Fruit fly (Drosophila melanogaster) whole organism, embryonic: ENCODE measurements around the gene RpS28a.

Experiments
- Adf1 ChIP-seq: fragments of 200-800 bp; sonication (Bioruptor generic); IDR thresholded peaks from 2 replicates; pipeline ENCODE4 v1.3.6; 2022; ENCODE audit warnings: missing biosample characterization, missing genetic modification characterization
- Atf6 ChIP-seq: fragments of 200-800 bp; sonication (Bioruptor generic); IDR thresholded peaks from 2 replicates; pipeline ENCODE4 v1.3.6; 2022; ENCODE audit warnings: missing biosample characterization, missing genetic modification characterization
- CG1024 ChIP-seq: fragments of 200-800 bp; sonication (Bioruptor generic); IDR thresholded peaks from 2 replicates; pipeline ENCODE4 v1.3.6; 2022; ENCODE audit warnings: missing biosample characterization, missing genetic modification characterization
- CG10267 ChIP-seq: fragments of 200-800 bp; sonication (Bioruptor generic); optimal IDR thresholded peaks from 2 replicates; lab custom pipeline; 2018; ENCODE audit warnings: missing biosample characterization, mild to moderate bottlenecking, missing genetic modification characterization, moderate library complexity
- CG11093 ChIP-seq: fragments of 200-800 bp; sonication (Bioruptor generic); IDR thresholded peaks from 3 replicates; pipeline ENCODE4 v1.3.6; 2022; ENCODE audit warnings: missing biosample characterization, missing genetic modification characterization
- CG11247 ChIP-seq: fragments of 200-800 bp; sonication (Bioruptor generic); IDR thresholded peaks from 2 replicates; pipeline ENCODE4 v1.3.6; 2022; ENCODE audit warnings: missing biosample characterization, missing genetic modification characterization
- CG11504 ChIP-seq: fragments of 200-800 bp; sonication (Bioruptor generic); optimal IDR thresholded peaks from 3 replicates; lab custom pipeline; 2019; ENCODE audit warnings: missing biosample characterization, mild to moderate bottlenecking, missing genetic modification characterization, moderate library complexity
- CG11723 ChIP-seq: fragments of 200-800 bp; sonication (Bioruptor generic); optimal IDR thresholded peaks from 2 replicates; lab custom pipeline; 2017; ENCODE audit warnings: missing biosample characterization, mild to moderate bottlenecking, missing genetic modification characterization
- CG12236 ChIP-seq: fragments of 200-800 bp; sonication (Bioruptor generic); optimal IDR thresholded peaks from 2 replicates; lab custom pipeline; 2016; ENCODE audit warnings: missing biosample characterization, missing genetic modification characterization
- CG12391 ChIP-seq: fragments of 200-800 bp; sonication (Bioruptor generic); optimal IDR thresholded peaks from 3 replicates; lab custom pipeline; 2018; ENCODE audit warnings: missing biosample characterization, mild to moderate bottlenecking, missing genetic modification characterization, moderate library complexity
- CG13287 ChIP-seq: fragments of 200-800 bp; sonication (Bioruptor generic); IDR thresholded peaks from 2 replicates; pipeline ENCODE4 v1.3.6; 2022; ENCODE audit warnings: missing biosample characterization, missing genetic modification characterization; ENCODE audit not compliant: partially characterized antibody
- CG14441 ChIP-seq: fragments of 200-800 bp; sonication (Bioruptor generic); IDR thresholded peaks from 2 replicates; pipeline ENCODE4 v1.3.6; 2022; ENCODE audit warnings: missing biosample characterization, missing genetic modification characterization
- CG14860 ChIP-seq: fragments of 200-800 bp; sonication (Bioruptor generic); IDR thresholded peaks from 3 replicates; pipeline ENCODE4 v1.3.6; 2022; ENCODE audit warnings: missing biosample characterization, missing genetic modification characterization; ENCODE audit not compliant: partially characterized antibody
- CG17361 ChIP-seq: fragments of 200-800 bp; sonication (Bioruptor generic); IDR thresholded peaks from 3 replicates; pipeline ENCODE4 v1.3.6; 2022; ENCODE audit warnings: missing biosample characterization, missing genetic modification characterization
- CG18764 ChIP-seq: fragments of 200-800 bp; sonication (Bioruptor generic); optimal IDR thresholded peaks from 3 replicates; lab custom pipeline; 2016; ENCODE audit warnings: missing biosample characterization, missing genetic modification characterization
- CG2116 ChIP-seq: fragments of 200-800 bp; sonication (Bioruptor generic); optimal IDR thresholded peaks from 3 replicates; lab custom pipeline; 2018; ENCODE audit warnings: missing biosample characterization, mild to moderate bottlenecking, missing genetic modification characterization
- CG31388 ChIP-seq: fragments of 200-800 bp; sonication (Bioruptor generic); optimal IDR thresholded peaks from 2 replicates; lab custom pipeline; 2016; ENCODE audit warnings: missing biosample characterization, missing genetic modification characterization
- CG33213 ChIP-seq: fragments of 200-800 bp; sonication (Bioruptor generic); optimal IDR thresholded peaks from 3 replicates; lab custom pipeline; 2016; ENCODE audit warnings: missing biosample characterization, missing genetic modification characterization
- CG4328 ChIP-seq: fragments of 200-800 bp; sonication (Bioruptor generic); optimal IDR thresholded peaks from 3 replicates; lab custom pipeline; 2017; ENCODE audit warnings: missing biosample characterization, missing genetic modification reagents, missing genetic modification characterization
- CG4820 ChIP-seq: fragments of 200-800 bp; sonication (Bioruptor generic); optimal IDR thresholded peaks from 3 replicates; lab custom pipeline; 2016; ENCODE audit warnings: missing biosample characterization, missing genetic modification characterization
- CG7372 ChIP-seq: fragments of 200-800 bp; sonication (Bioruptor generic); IDR thresholded peaks from 2 replicates; pipeline ENCODE4 v1.3.6; 2022; ENCODE audit warnings: missing biosample characterization, missing genetic modification characterization
- CG7745 ChIP-seq: fragments of 200-800 bp; sonication (Bioruptor generic); optimal IDR thresholded peaks from 2 replicates; lab custom pipeline; 2018; ENCODE audit warnings: missing biosample characterization, mild to moderate bottlenecking, missing genetic modification characterization, moderate library complexity
- CG7839 ChIP-seq: fragments of 200-800 bp; sonication (Bioruptor generic); optimal IDR thresholded peaks from 3 replicates; lab custom pipeline; 2018; ENCODE audit warnings: missing biosample characterization, mild to moderate bottlenecking, missing genetic modification characterization, moderate library complexity
- CG9932 ChIP-seq: fragments of 200-800 bp; sonication (Bioruptor generic); IDR thresholded peaks from 2 replicates; pipeline ENCODE4 v1.3.6; 2022; ENCODE audit warnings: missing biosample characterization, missing genetic modification characterization
- Dfd ChIP-seq, 2 experiments: fragments of >200 bp; optimal IDR thresholded peaks; 2 replicates each; lab custom pipeline; 2017; ENCODE audit warnings: missing biosample characterization in 2 of 2, missing genetic modification characterization in 2 of 2
- Ets65A ChIP-seq: fragments of 200-800 bp; sonication (Bioruptor generic); peaks from one replicate; lab custom pipeline; 2016; ENCODE audit warnings: missing biosample characterization, missing genetic modification characterization
- Mrtf ChIP-seq: fragments of 200-800 bp; sonication (Bioruptor generic); IDR thresholded peaks from 3 replicates; pipeline ENCODE4 v1.3.6; 2022; ENCODE audit warnings: missing biosample characterization, missing genetic modification characterization
- Nf-YA ChIP-seq: fragments of 200-800 bp; sonication (Bioruptor generic); IDR thresholded peaks from 2 replicates; pipeline ENCODE4 v1.3.6; 2022; ENCODE audit warnings: missing biosample characterization, missing genetic modification characterization
- Oli ChIP-seq: fragments of 200-800 bp; sonication (Bioruptor generic); optimal IDR thresholded peaks from 2 replicates; lab custom pipeline; 2018; ENCODE audit warnings: missing biosample characterization, mild to moderate bottlenecking, missing genetic modification characterization, moderate library complexity
- PHDP ChIP-seq: fragments of 200-800 bp; sonication (Bioruptor generic); optimal IDR thresholded peaks from 3 replicates; lab custom pipeline; 2018; ENCODE audit warnings: missing biosample characterization, mild to moderate bottlenecking, missing genetic modification characterization, moderate library complexity
- Spps ChIP-seq: fragments of 200-800 bp; sonication (Bioruptor generic); optimal IDR thresholded peaks from 2 replicates; lab custom pipeline; 2018; ENCODE audit warnings: missing biosample characterization, mild to moderate bottlenecking, missing genetic modification characterization
- Stat92E ChIP-seq, 3 experiments: fragments of >200 bp in 2 of 3; fragments of 200-800 bp in 1 of 3; sonication (Bioruptor generic) in 1 of 3; optimal IDR thresholded peaks; 2 replicates each; lab custom pipeline; 2017 to 2019; ENCODE audit warnings: missing biosample characterization in 3 of 3, missing genetic modification characterization in 3 of 3, mild to moderate bottlenecking in 1 of 3, moderate library complexity in 1 of 3
- TFAM ChIP-seq: fragments of 200-800 bp; sonication (Bioruptor generic); optimal IDR thresholded peaks from 2 replicates; lab custom pipeline; 2017; ENCODE audit warnings: missing biosample characterization, missing genetic modification characterization, inconsistent platforms
- Vsx1 ChIP-seq: fragments of 200-800 bp; sonication (Bioruptor generic); optimal IDR thresholded peaks from 2 replicates; lab custom pipeline; 2017; ENCODE audit warnings: missing biosample characterization, mild to moderate bottlenecking, missing genetic modification characterization, missing genetic modification reagents
- Xrp1 ChIP-seq: fragments of 200-800 bp; sonication (Bioruptor generic); IDR thresholded peaks from 2 replicates; pipeline ENCODE4 v1.3.6; 2022; ENCODE audit warnings: missing biosample characterization, missing genetic modification characterization
- ab ChIP-seq: fragments of 200-800 bp; sonication (Bioruptor generic); optimal IDR thresholded peaks from 2 replicates; lab custom pipeline; 2016; ENCODE audit warnings: missing biosample characterization, missing genetic modification characterization
- br ChIP-seq: fragments of >200 bp; optimal IDR thresholded peaks from 2 replicates; lab custom pipeline; 2017
- bsh ChIP-seq, 2 experiments: fragments of 200-800 bp; sonication (Bioruptor generic); optimal IDR thresholded peaks; 2 replicates each; lab custom pipeline; 2017 to 2018; ENCODE audit warnings: mild to moderate bottlenecking in 2 of 2, missing biosample characterization in 2 of 2, missing genetic modification characterization in 2 of 2, moderate library complexity in 1 of 2
- caup ChIP-seq: fragments of 200-800 bp; sonication (Bioruptor generic); optimal IDR thresholded peaks from 3 replicates; lab custom pipeline; 2017; ENCODE audit warnings: missing biosample characterization, mild to moderate bottlenecking, missing genetic modification characterization, moderate library complexity; ENCODE audit not compliant: severe bottlenecking
- ci ChIP-seq: fragments of 200-800 bp; sonication (Bioruptor generic); IDR thresholded peaks from 3 replicates; pipeline ENCODE4 v1.3.6; 2022; ENCODE audit warnings: missing biosample characterization, missing genetic modification characterization
- en ChIP-seq: fragments of 200-800 bp; sonication (Bioruptor generic); optimal IDR thresholded peaks from 2 replicates; lab custom pipeline; 2016; ENCODE audit warnings: missing biosample characterization, missing genetic modification characterization
- gcm2 ChIP-seq: fragments of 200-800 bp; sonication (Bioruptor generic); optimal IDR thresholded peaks from 2 replicates; lab custom pipeline; 2016; ENCODE audit warnings: missing biosample characterization, missing genetic modification characterization
- her ChIP-seq: fragments of 200-800 bp; sonication (Bioruptor generic); optimal IDR thresholded peaks from 2 replicates; lab custom pipeline; 2016; ENCODE audit warnings: missing biosample characterization, missing genetic modification characterization
- insv ChIP-seq, 2 experiments: fragments of 200-800 bp; sonication (Bioruptor generic); optimal IDR thresholded peaks; 3 replicates each; lab custom pipeline; 2016 to 2018; ENCODE audit warnings: missing biosample characterization in 2 of 2, missing genetic modification characterization in 2 of 2
- kah ChIP-seq: fragments of 200-800 bp; sonication (Bioruptor generic); optimal IDR thresholded peaks from 2 replicates; lab custom pipeline; 2018; ENCODE audit warnings: missing biosample characterization, mild to moderate bottlenecking, missing genetic modification characterization
- luna ChIP-seq: fragments of 200-800 bp; sonication (Bioruptor generic); optimal IDR thresholded peaks from 2 replicates; lab custom pipeline; 2016; ENCODE audit warnings: missing biosample characterization, missing genetic modification characterization
- mirr ChIP-seq: fragments of 200-800 bp; sonication (Bioruptor generic); optimal IDR thresholded peaks from 3 replicates; lab custom pipeline; 2018; ENCODE audit warnings: missing biosample characterization, mild to moderate bottlenecking, missing genetic modification characterization
- pita ChIP-seq: fragments of 200-800 bp; sonication (Bioruptor generic); optimal IDR thresholded peaks from 2 replicates; lab custom pipeline; 2017; ENCODE audit warnings: missing biosample characterization, mild to moderate bottlenecking, missing genetic modification characterization
- schlank ChIP-seq: fragments of 200-800 bp; sonication (Bioruptor generic); optimal IDR thresholded peaks from 2 replicates; lab custom pipeline; 2018; ENCODE audit warnings: missing biosample characterization, mild to moderate bottlenecking, missing genetic modification characterization
- sim ChIP-seq: fragments of 200-800 bp; sonication (Bioruptor generic); IDR thresholded peaks from 2 replicates; pipeline ENCODE4 v1.3.6; 2022; ENCODE audit warnings: missing biosample characterization, missing genetic modification characterization
- tin ChIP-seq: fragments of 200-800 bp; sonication (Bioruptor generic); optimal IDR thresholded peaks from 3 replicates; lab custom pipeline; 2016; ENCODE audit warnings: missing biosample characterization, missing genetic modification characterization
- unpg ChIP-seq: fragments of 200-800 bp; sonication (Bioruptor generic); optimal IDR thresholded peaks from 3 replicates; lab custom pipeline; 2018; ENCODE audit warnings: missing biosample characterization, mild to moderate bottlenecking, missing genetic modification characterization, moderate library complexity

RpS28a gene

dm6 chr3R:30061154-30061482 is 38.7 kb upstream of the RpS28a start (continued):
- TF ChIP-seq insv (GFP tag; optimal IDR thresholded peaks at IDR 0.05; lab: Kevin White, UChicago): no peak
- peak; percentile 73 for TF ChIP-seq Oli (tag; lab: Kevin White, UChicago)
- peak; percentile 83 for TF ChIP-seq CG11723 (GFP tag; lab: Kevin White, UChicago)
- TF ChIP-seq Spps (tag; lab: Kevin White, UChicago): peak; percentile 82
- TF ChIP-seq Stat92E (GFP tag; optimal IDR thresholded peaks at IDR 0.05; lab: Kevin White, UChicago): peak in 1 of 3 experiments; percentile 83
- TF ChIP-seq CG4820 (GFP tag; lab: Kevin White, UChicago): peak; percentile 90
- TF ChIP-seq bsh (GFP tag; optimal IDR thresholded peaks at IDR 0.05; lab: Kevin White, UChicago): peak; percentile 34 to 85
- TF ChIP-seq CG11504 (tag; lab: Kevin White, UChicago): peak; percentile 94
- TF ChIP-seq Xrp1: peak; percentile 94
- TF ChIP-seq mirr: peak; percentile 41
- peak; percentile 93 for TF ChIP-seq tin (GFP tag; lab: Kevin White, UChicago)
- peak; percentile 89 for TF ChIP-seq Mrtf
- peak; percentile 59 for TF ChIP-seq CG31388 (GFP tag; lab: Kevin White, UChicago)
- TF ChIP-seq CG1024 (GFP tag; lab: Robert Waterston, UW): peak; percentile 93
- TF ChIP-seq Dfd (GFP tag; optimal IDR thresholded peaks at IDR 0.05; lab: Kevin White, UChicago): no peak
- no peak for TF ChIP-seq CG2116
- peak; percentile 82 for TF ChIP-seq CG33213 (GFP tag; lab: Kevin White, UChicago)
- TF ChIP-seq CG12236 (GFP tag; lab: Kevin White, UChicago): no peak
- TF ChIP-seq Adf1 (GFP tag; lab: Robert Waterston, UW): peak; percentile 40; the same call in 1 of the 2 replicates
- TF ChIP-seq Vsx1 (GFP tag; lab: Kevin White, UChicago): peak; percentile 47
- no peak for TF ChIP-seq br
- peak; percentile 79 for TF ChIP-seq CG18764 (GFP tag; lab: Kevin White, UChicago)
- peak; percentile 72; the same call in 1 of the 2 replicates for TF ChIP-seq sim (GFP tag; lab: Robert Waterston, UW)
- peak; percentile 19 for TF ChIP-seq gcm2 (GFP tag; lab: Kevin White, UChicago)
- peak; percentile 94 for TF ChIP-seq Ets65A (GFP tag; lab: Kevin White, UChicago)
- TF ChIP-seq Atf6 (GFP tag; lab: Robert Waterston, UW): peak; percentile 90
- TF ChIP-seq CG7372 (GFP tag; lab: Robert Waterston, UW): peak; percentile 76
- TF ChIP-seq Nf-YA (GFP tag; lab: Robert Waterston, UW): peak; percentile 93
- peak; percentile 68 for TF ChIP-seq CG9932
- peak; percentile 92 for TF ChIP-seq unpg
- peak; percentile 62 for TF ChIP-seq PHDP (tag; lab: Kevin White, UChicago)
- TF ChIP-seq schlank (tag; lab: Kevin White, UChicago): no peak
- no peak for TF ChIP-seq pita (GFP tag; lab: Kevin White, UChicago)
- peak; percentile 86 for TF ChIP-seq kah (GFP tag; lab: Kevin White, UChicago)
- TF ChIP-seq CG4328 (GFP tag; lab: Kevin White, UChicago): peak; percentile 62
- peak; percentile 91 for TF ChIP-seq CG14441 (GFP tag; lab: Robert Waterston, UW)
- peak; percentile 89 for TF ChIP-seq CG7839 (tag; lab: Kevin White, UChicago)
- peak; percentile 97 for TF ChIP-seq ci
- peak; percentile 80 for TF ChIP-seq CG12391
- TF ChIP-seq TFAM: peak; percentile 72
- TF ChIP-seq CG11247 (GFP tag; lab: Robert Waterston, UW): peak; percentile 85
- TF ChIP-seq CG7745: no peak
- TF ChIP-seq CG13287 (GFP tag; lab: Robert Waterston, UW): no peak
- TF ChIP-seq en (GFP tag; lab: Kevin White, UChicago): peak; percentile 72
- TF ChIP-seq CG11093: peak; percentile 82
- peak; percentile 78 for TF ChIP-seq her (GFP tag; lab: Kevin White, UChicago)
- TF ChIP-seq ab: no peak
- peak; percentile 20 for TF ChIP-seq luna (GFP tag; lab: Kevin White, UChicago)
- no peak for TF ChIP-seq CG14860
- TF ChIP-seq CG10267: peak; percentile 87
- TF ChIP-seq CG17361 (GFP tag; lab: Robert Waterston, UW): peak; percentile 78
- peak; percentile 85 for TF ChIP-seq caup
